Fruit fly (Drosophila melanogaster): Measurements from ENCODE around the gene daed.

Gene daed

DNA sequence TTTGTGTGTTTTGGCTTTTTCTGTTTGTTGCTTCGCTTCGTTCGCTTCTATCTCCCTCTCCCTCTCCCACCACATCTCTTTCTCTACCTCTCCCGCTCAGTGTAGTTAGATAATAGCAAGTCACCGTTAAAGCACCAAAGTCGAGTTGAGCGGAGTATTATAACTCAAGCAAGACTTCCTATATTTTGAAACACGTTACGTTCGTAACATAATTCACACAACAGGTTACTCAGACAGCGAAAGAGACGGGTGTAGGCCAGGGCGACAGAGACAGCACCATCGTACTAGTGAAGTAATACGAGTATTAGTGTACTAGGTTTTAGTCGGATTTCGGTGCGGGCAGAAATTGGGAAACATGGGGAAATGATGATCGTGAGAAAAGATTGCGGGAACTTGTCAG is 42.5 kb downstream of the daed start (continued):
- TF ChIP-seq H15 (GFP tag; IDR thresholded peaks at IDR 0.05): no peak
- no peak for TF ChIP-seq tgo (GFP tag; IDR thresholded peaks at IDR 0.05)
- no peak for TF ChIP-seq Elba2 (GFP tag; optimal IDR thresholded peaks at IDR 0.05)
- peak; percentile 38; the same call in 1 of the 2 replicates for TF ChIP-seq aop (GFP tag; IDR thresholded peaks at IDR 0.05)
- no peak for TF ChIP-seq phol (tag; optimal IDR thresholded peaks at IDR 0.05)
- TF ChIP-seq ato (GFP tag; IDR thresholded peaks at IDR 0.05; ENCODE audit: partially characterized antibody): no peak
- TF ChIP-seq danr (GFP tag; IDR thresholded peaks at IDR 0.05): no peak
- TF ChIP-seq Dbx (GFP tag; IDR thresholded peaks at IDR 0.05): 0 out of 3 replicates have a peak, but pooled peaks have one; percentile 9
- no peak for TF ChIP-seq Fer3 (tag; optimal IDR thresholded peaks at IDR 0.05)
- no peak for TF ChIP-seq sd (tag; optimal IDR thresholded peaks at IDR 0.05)
- no peak for TF ChIP-seq nerfin-1 (tag; optimal IDR thresholded peaks at IDR 0.05)
- TF ChIP-seq CG6683 (GFP tag; optimal IDR thresholded peaks at IDR 0.05): no peak
- TF ChIP-seq sens (GFP tag): peak; percentile 35
- TF ChIP-seq caup (GFP tag; optimal IDR thresholded peaks at IDR 0.05; ENCODE audit: severe bottlenecking): no peak
- TF ChIP-seq Trl (optimal IDR thresholded peaks at IDR 0.05): peak; percentile 1 to 25
- TF ChIP-seq Trl (GFP tag; optimal IDR thresholded peaks at IDR 0.05): no peak
- TF ChIP-seq CG17328 (GFP tag; IDR thresholded peaks at IDR 0.05): no peak
- TF ChIP-seq cg (GFP tag; optimal IDR thresholded peaks at IDR 0.05): peak; percentile 7
- 0 out of 3 replicates have a peak, but pooled peaks have one; percentile 57 for TF ChIP-seq z (GFP tag; IDR thresholded peaks at IDR 0.05)
- no peak for TF ChIP-seq CG2202 (tag; optimal IDR thresholded peaks at IDR 0.05)
- TF ChIP-seq CG42726 (GFP tag; IDR thresholded peaks at IDR 0.05; ENCODE audit: partially characterized antibody): no peak
- TF ChIP-seq Rfx (GFP tag; IDR thresholded peaks at IDR 0.05): no peak
- no peak for TF ChIP-seq slbo (GFP tag; IDR thresholded peaks at IDR 0.05)
- no peak for TF ChIP-seq Nf-YC (tag; optimal IDR thresholded peaks at IDR 0.05)
- TF ChIP-seq CG6791 (GFP tag; IDR thresholded peaks at IDR 0.05; ENCODE audit: partially characterized antibody): no peak
- peak in 1 of 2 experiments; percentile 78 for TF ChIP-seq Eip74EF (GFP tag; optimal IDR thresholded peaks at IDR 0.05)
- TF ChIP-seq Awh (GFP tag; IDR thresholded peaks at IDR 0.05): no peak
- no peak for TF ChIP-seq CG10654 (GFP tag; optimal IDR thresholded peaks at IDR 0.05)
- no peak for TF ChIP-seq ken (GFP tag; IDR thresholded peaks at IDR 0.05)
- no peak for TF ChIP-seq CG3281 (GFP tag; optimal IDR thresholded peaks at IDR 0.05)
- TF ChIP-seq row (GFP tag; IDR thresholded peaks at IDR 0.05): no peak
- TF ChIP-seq CG18599 (GFP tag; optimal IDR thresholded peaks at IDR 0.05): no peak
- no peak for TF ChIP-seq CG2889 (GFP tag; IDR thresholded peaks at IDR 0.05)
- TF ChIP-seq Med (GFP tag): peak; percentile 55
- no peak for TF ChIP-seq tap (tag; optimal IDR thresholded peaks at IDR 0.05)
- TF ChIP-seq CG10321 (GFP tag; IDR thresholded peaks at IDR 0.05): peak; percentile 18; the same call in 1 of the 2 replicates
- peak; percentile 49 for TF ChIP-seq CG1832 (GFP tag; optimal IDR thresholded peaks at IDR 0.05)
- TF ChIP-seq CG34224 (GFP tag; IDR thresholded peaks at IDR 0.05; ENCODE audit: partially characterized antibody): no peak
- no peak for TF ChIP-seq CG2678 (tag; optimal IDR thresholded peaks at IDR 0.05)
- TF ChIP-seq CG1647 (GFP tag; optimal IDR thresholded peaks at IDR 0.05): no peak
- TF ChIP-seq bsh (GFP tag; optimal IDR thresholded peaks at IDR 0.05): no peak
- TF ChIP-seq D (optimal IDR thresholded peaks at IDR 0.05): no peak
- TF ChIP-seq D (GFP tag; optimal IDR thresholded peaks at IDR 0.05): no peak
- TF ChIP-seq CG1233 (GFP tag; optimal IDR thresholded peaks at IDR 0.05): no peak
- TF ChIP-seq Hsf (GFP tag; optimal IDR thresholded peaks at IDR 0.05): no peak
- TF ChIP-seq CG17912 (GFP tag; optimal IDR thresholded peaks at IDR 0.05): no peak
- TF ChIP-seq CG6175 (GFP tag; IDR thresholded peaks at IDR 0.05): no peak
- TF ChIP-seq CG1024 (GFP tag; IDR thresholded peaks at IDR 0.05): no peak
- TF ChIP-seq twi (tag; optimal IDR thresholded peaks at IDR 0.05): no peak
- no peak for TF ChIP-seq ab (GFP tag; optimal IDR thresholded peaks at IDR 0.05)
- TF ChIP-seq croc (GFP tag; conservative IDR thresholded peaks at IDR 0.05): no peak
- TF ChIP-seq CG13894 (tag; optimal IDR thresholded peaks at IDR 0.05): peak; percentile 18
